Fruit fly (Drosophila melanogaster) whole organism, prepupa: ENCODE data around the gene CG31674.

Experiments
- Blimp-1 ChIP-seq: fragments of 200-800 bp; sonication (Bioruptor generic); optimal IDR thresholded peaks from 3 replicates; lab custom pipeline; 2017; ENCODE audit warnings: missing biosample characterization, missing genetic modification characterization, mild to moderate bottlenecking, moderate library complexity, missing genetic modification reagents
- CG10669 ChIP-seq: fragments of 200-800 bp; sonication (Bioruptor generic); optimal IDR thresholded peaks from 3 replicates; lab custom pipeline; 2018; ENCODE audit warnings: missing biosample characterization, mild to moderate bottlenecking, missing genetic modification characterization, moderate library complexity
- CG11294 ChIP-seq: fragments of 200-800 bp; sonication (Bioruptor generic); IDR thresholded peaks from 2 replicates; pipeline ENCODE4 v1.3.6; 2022; ENCODE audit warnings: missing biosample characterization, missing genetic modification characterization
- CG11762 ChIP-seq: fragments of 200-800 bp; sonication (Bioruptor generic); optimal IDR thresholded peaks from 3 replicates; lab custom pipeline; 2016; ENCODE audit warnings: missing biosample characterization, missing genetic modification characterization; ENCODE audit not compliant: insufficient read depth
- CG1621 ChIP-seq: fragments of 200-800 bp; sonication (Bioruptor generic); optimal IDR thresholded peaks from 3 replicates; lab custom pipeline; 2018; ENCODE audit warnings: missing biosample characterization, mild to moderate bottlenecking, missing genetic modification characterization
- CG16779 ChIP-seq: fragments of 200-800 bp; sonication (Bioruptor generic); optimal IDR thresholded peaks from 3 replicates; lab custom pipeline; 2017; ENCODE audit warnings: missing biosample characterization, mild to moderate bottlenecking, missing genetic modification characterization
- CG31627 ChIP-seq: fragments of 200-800 bp; sonication (Bioruptor generic); optimal IDR thresholded peaks from 3 replicates; lab custom pipeline; 2016; ENCODE audit warnings: missing biosample characterization, missing genetic modification characterization
- CG34406 ChIP-seq: fragments of 200-800 bp; sonication (Bioruptor generic); optimal IDR thresholded peaks from 3 replicates; lab custom pipeline; 2016; ENCODE audit warnings: missing biosample characterization, missing genetic modification characterization
- CG6163 ChIP-seq: fragments of 200-800 bp; sonication (Bioruptor generic); IDR thresholded peaks from 3 replicates; pipeline ENCODE4 v1.3.6; 2022; ENCODE audit warnings: missing biosample characterization, missing genetic modification characterization
- CG6276 ChIP-seq: fragments of 200-800 bp; sonication (Bioruptor generic); optimal IDR thresholded peaks from 2 replicates; lab custom pipeline; 2017; ENCODE audit warnings: missing biosample characterization, mild to moderate bottlenecking, missing genetic modification characterization
- CG6792 ChIP-seq: fragments of 200-800 bp; sonication (Bioruptor generic); optimal IDR thresholded peaks from 3 replicates; lab custom pipeline; 2016; ENCODE audit warnings: missing biosample characterization, missing genetic modification characterization
- CG6808 ChIP-seq: fragments of 200-800 bp; sonication (Bioruptor generic); optimal IDR thresholded peaks from 3 replicates; lab custom pipeline; 2017; ENCODE audit warnings: missing biosample characterization, missing genetic modification characterization, mild to moderate bottlenecking, moderate library complexity, missing genetic modification reagents
- CG6854 ChIP-seq: fragments of 200-800 bp; sonication (Bioruptor generic); optimal IDR thresholded peaks from 2 replicates; lab custom pipeline; 2017; ENCODE audit warnings: missing biosample characterization, mild to moderate bottlenecking, missing genetic modification characterization
- CG8119 ChIP-seq: fragments of 200-800 bp; sonication (Bioruptor generic); IDR thresholded peaks from 3 replicates; pipeline ENCODE4 v1.3.6; 2022; ENCODE audit warnings: missing biosample characterization, missing genetic modification characterization
- CG8319 ChIP-seq: fragments of 200-800 bp; sonication (Bioruptor generic); optimal IDR thresholded peaks from 3 replicates; lab custom pipeline; 2016; ENCODE audit warnings: missing biosample characterization, missing genetic modification characterization
- CG8632 ChIP-seq: fragments of 200-800 bp; sonication (Bioruptor generic); optimal IDR thresholded peaks from 3 replicates; lab custom pipeline; 2016; ENCODE audit warnings: missing biosample characterization, missing genetic modification characterization
- Eip75B ChIP-seq: fragments of 200-800 bp; sonication (Bioruptor generic); optimal IDR thresholded peaks from 3 replicates; lab custom pipeline; 2016; ENCODE audit warnings: missing biosample characterization, missing genetic modification characterization
- Eip78C ChIP-seq: fragments of 200-800 bp; sonication (Bioruptor generic); peaks from one replicate; lab custom pipeline; 2016; ENCODE audit warnings: missing biosample characterization, missing genetic modification characterization
- Eip93F ChIP-seq: fragments of 200-800 bp; sonication (Bioruptor generic); optimal IDR thresholded peaks from 2 replicates; lab custom pipeline; 2016; ENCODE audit warnings: missing biosample characterization, mild to moderate bottlenecking, missing genetic modification characterization
- Ets21C ChIP-seq: fragments of 200-800 bp; sonication (Bioruptor generic); optimal IDR thresholded peaks from 3 replicates; lab custom pipeline; 2016; ENCODE audit warnings: missing biosample characterization, missing genetic modification characterization
- Ets96B ChIP-seq: fragments of 200-800 bp; optimal IDR thresholded peaks from 2 replicates; lab custom pipeline; 2019; ENCODE audit warnings: missing biosample characterization, mild to moderate bottlenecking, missing genetic modification characterization, moderate library complexity
- Gug ChIP-seq: fragments of 200-800 bp; sonication (Bioruptor generic); IDR thresholded peaks from 2 replicates; pipeline ENCODE4 v1.3.6; 2022; ENCODE audit warnings: missing biosample characterization, missing genetic modification characterization
- Hr38 ChIP-seq: sonication (Bioruptor generic); optimal IDR thresholded peaks from 2 replicates; lab custom pipeline; 2016; ENCODE audit warnings: missing biosample characterization, missing genetic modification characterization
- Hr39 ChIP-seq: fragments of 200-800 bp; sonication (Bioruptor generic); optimal IDR thresholded peaks from 2 replicates; lab custom pipeline; 2016; ENCODE audit warnings: missing biosample characterization, missing genetic modification characterization
- Hr4 ChIP-seq: fragments of 200-800 bp; sonication (Bioruptor generic); optimal IDR thresholded peaks from 3 replicates; lab custom pipeline; 2016; ENCODE audit warnings: missing biosample characterization, missing genetic modification characterization
- Lpt ChIP-seq: fragments of 200-800 bp; sonication (Bioruptor generic); optimal IDR thresholded peaks from 3 replicates; lab custom pipeline; 2016; ENCODE audit warnings: missing biosample characterization, missing genetic modification characterization
- Met ChIP-seq: fragments of 200-800 bp; sonication (Bioruptor generic); optimal IDR thresholded peaks from 3 replicates; lab custom pipeline; 2016; ENCODE audit warnings: missing biosample characterization, missing genetic modification characterization
- OdsH ChIP-seq: fragments of 200-800 bp; sonication (Bioruptor generic); optimal IDR thresholded peaks from 3 replicates; lab custom pipeline; 2016; ENCODE audit warnings: missing biosample characterization, missing genetic modification characterization
- Smox ChIP-seq: fragments of 200-800 bp; sonication (Bioruptor generic); optimal IDR thresholded peaks from 3 replicates; lab custom pipeline; 2016; ENCODE audit warnings: missing biosample characterization, missing genetic modification characterization
- Sox102F ChIP-seq: fragments of 200-800 bp; sonication (Bioruptor generic); optimal IDR thresholded peaks from 2 replicates; lab custom pipeline; 2016; ENCODE audit warnings: missing biosample characterization, mild to moderate bottlenecking, missing genetic modification characterization
- Sox14 ChIP-seq: fragments of 200-800 bp; sonication (Bioruptor generic); optimal IDR thresholded peaks from 3 replicates; lab custom pipeline; 2016; ENCODE audit warnings: missing biosample characterization, missing genetic modification characterization
- Sox15 ChIP-seq: fragments of 200-800 bp; sonication (Bioruptor generic); optimal IDR thresholded peaks from 3 replicates; lab custom pipeline; 2016; ENCODE audit warnings: missing biosample characterization, missing genetic modification characterization
- achi ChIP-seq: fragments of 200-800 bp; sonication (Bioruptor generic); optimal IDR thresholded peaks from 3 replicates; lab custom pipeline; 2016; ENCODE audit warnings: missing biosample characterization, missing genetic modification characterization
- esn ChIP-seq: fragments of 200-800 bp; sonication (Bioruptor generic); optimal IDR thresholded peaks from 2 replicates; lab custom pipeline; 2016; ENCODE audit warnings: missing biosample characterization, mild to moderate bottlenecking, missing genetic modification characterization, moderate library complexity
- fd85E ChIP-seq: fragments of 200-800 bp; sonication (Bioruptor generic); optimal IDR thresholded peaks from 3 replicates; lab custom pipeline; 2016; ENCODE audit warnings: missing biosample characterization, missing genetic modification characterization
- lz ChIP-seq: fragments of 200-800 bp; sonication (Bioruptor generic); optimal IDR thresholded peaks from 3 replicates; lab custom pipeline; 2016; ENCODE audit warnings: missing biosample characterization, missing genetic modification characterization
- net ChIP-seq: fragments of 200-800 bp; sonication (Bioruptor generic); optimal IDR thresholded peaks from 3 replicates; lab custom pipeline; 2016; ENCODE audit warnings: missing biosample characterization, missing genetic modification characterization
- pdm3 ChIP-seq: fragments of 200-800 bp; sonication (Bioruptor generic); optimal IDR thresholded peaks from 3 replicates; lab custom pipeline; 2016; ENCODE audit warnings: missing biosample characterization, missing genetic modification characterization
- spab ChIP-seq: fragments of 200-800 bp; sonication (Bioruptor generic); optimal IDR thresholded peaks from 2 replicates; lab custom pipeline; 2017; ENCODE audit warnings: missing biosample characterization, mild to moderate bottlenecking, missing genetic modification characterization, missing genetic modification reagents
- ss ChIP-seq, 2 experiments: fragments of 200-800 bp; sonication (Bioruptor generic); optimal IDR thresholded peaks; 2 replicates in 1 of 2; 3 replicates in 1 of 2; lab custom pipeline; 2017 to 2018; ENCODE audit warnings: mild to moderate bottlenecking in 2 of 2, missing biosample characterization in 2 of 2, missing genetic modification characterization in 2 of 2, moderate library complexity in 1 of 2
- svp ChIP-seq: fragments of 200-800 bp; sonication (Bioruptor generic); peaks from one replicate; lab custom pipeline; 2016; ENCODE audit warnings: missing biosample characterization, missing genetic modification characterization
- vri ChIP-seq: fragments of 200-800 bp; sonication (Bioruptor generic); optimal IDR thresholded peaks from 3 replicates; lab custom pipeline; 2016; ENCODE audit warnings: missing biosample characterization, mild to moderate bottlenecking, missing genetic modification characterization

CG31674 gene

DNA sequence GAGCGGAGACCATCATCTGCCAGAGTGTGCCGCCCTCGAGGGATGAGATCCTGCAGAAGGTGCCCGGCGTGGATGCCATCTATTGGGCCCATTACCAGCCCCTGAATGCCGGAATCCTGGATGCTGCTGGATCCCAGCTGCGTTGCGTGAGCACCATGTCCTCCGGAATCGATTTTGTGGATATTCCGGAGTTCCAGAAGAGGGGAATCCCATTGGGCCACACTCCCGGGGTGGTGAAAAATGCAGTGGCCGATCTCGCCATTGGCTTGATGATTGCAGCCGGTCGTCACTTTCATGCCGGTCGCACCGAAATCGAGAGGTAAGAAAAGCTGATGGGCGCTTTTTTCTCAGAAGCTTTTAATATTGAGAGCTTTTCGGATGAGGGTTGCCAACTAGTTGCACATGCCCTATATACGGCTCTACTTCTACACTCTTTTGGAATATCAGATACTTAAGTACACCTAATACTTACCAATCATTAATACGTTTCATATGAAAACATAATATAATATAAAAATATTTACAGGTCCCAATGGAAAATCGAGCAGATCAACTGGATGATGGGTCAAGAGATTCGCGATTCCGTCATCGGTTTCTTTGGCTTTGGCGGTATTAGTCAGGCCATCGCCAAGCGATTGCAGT lies 1.2 kb upstream of the CG31674 start (continued):
- TF ChIP-seq CG6808 (GFP tag; lab: Kevin White, UChicago) = no peak
- no peak for TF ChIP-seq CG34406
- no peak for TF ChIP-seq CG16779
- no peak for TF ChIP-seq achi (GFP tag; lab: Kevin White, UChicago)
- TF ChIP-seq CG8119 (GFP tag; lab: Robert Waterston, UW) = no peak
- peak; percentile 24 for TF ChIP-seq OdsH (GFP tag; lab: Kevin White, UChicago)
- no peak for TF ChIP-seq Hr39
- no peak for TF ChIP-seq Sox15
- TF ChIP-seq CG31627 = no peak
- no peak for TF ChIP-seq lz (GFP tag; lab: Kevin White, UChicago)
- no peak for TF ChIP-seq CG6276 (GFP tag; lab: Kevin White, UChicago)
- TF ChIP-seq Sox102F (GFP tag; lab: Kevin White, UChicago) = no peak
- no peak for TF ChIP-seq Blimp-1 (GFP tag; lab: Kevin White, UChicago)
- no peak for TF ChIP-seq CG11762 (GFP tag; lab: Kevin White, UChicago)
- peak; percentile 6 for TF ChIP-seq CG8632
- TF ChIP-seq Eip75B (GFP tag; lab: Kevin White, UChicago) = peak; percentile 2
- TF ChIP-seq Gug (GFP tag; lab: Robert Waterston, UW) = no peak
- no peak for TF ChIP-seq CG6792 (GFP tag; lab: Kevin White, UChicago)
- TF ChIP-seq ss (GFP tag; optimal IDR thresholded peaks at IDR 0.05; lab: Kevin White, UChicago) = no peak
- no peak for TF ChIP-seq CG11294 (GFP tag; lab: Robert Waterston, UW)
- TF ChIP-seq pdm3 (GFP tag; lab: Kevin White, UChicago) = peak; percentile 23
- TF ChIP-seq spab = no peak
- peak; percentile 34 for TF ChIP-seq esn (GFP tag; lab: Kevin White, UChicago)
- TF ChIP-seq Met = peak; percentile 7
- no peak for TF ChIP-seq Ets96B

DNA sequence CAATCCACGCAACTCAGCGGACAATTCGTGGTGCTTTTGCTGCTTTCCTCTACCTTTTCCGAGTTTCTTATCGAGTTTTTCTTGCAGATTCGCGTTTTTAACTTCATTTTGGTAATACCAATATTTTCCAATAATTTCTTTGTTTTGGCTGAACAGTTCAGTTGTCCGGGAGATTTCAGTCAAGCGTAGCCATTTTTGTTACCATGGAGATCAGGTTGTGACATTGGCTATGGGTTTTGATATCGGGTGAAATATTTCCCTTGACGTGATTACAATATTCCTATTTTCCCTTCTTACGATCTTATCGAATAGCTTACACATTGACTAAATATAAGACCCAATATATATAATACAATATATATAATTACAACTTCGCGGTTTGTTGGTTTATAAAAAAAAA lies 4.4 kb downstream of the CG31674 start, which contains the start of gene Oseg5:
TSS of gene Oseg5 (minus strand) at position 340 of the 400 bp plus-strand sequence.
- no peak for TF ChIP-seq Smox (GFP tag; lab: Kevin White, UChicago)
- no peak for TF ChIP-seq fd85E
- TF ChIP-seq CG11294 (GFP tag; lab: Robert Waterston, UW) = no peak
- no peak for TF ChIP-seq Sox15
- TF ChIP-seq Sox102F (GFP tag; lab: Kevin White, UChicago) = no peak
- no peak for TF ChIP-seq CG8319 (GFP tag; lab: Kevin White, UChicago)
- no peak for TF ChIP-seq Hr4 (GFP tag; lab: Kevin White, UChicago)
- TF ChIP-seq CG6854 (GFP tag; lab: Kevin White, UChicago) = no peak
- no peak for TF ChIP-seq net
- TF ChIP-seq svp (GFP tag; lab: Kevin White, UChicago) = no peak
- no peak for TF ChIP-seq lz (GFP tag; lab: Kevin White, UChicago)
- no peak for TF ChIP-seq CG8119 (GFP tag; lab: Robert Waterston, UW)
- no peak for TF ChIP-seq Eip93F (GFP tag; lab: Kevin White, UChicago)
- TF ChIP-seq CG1621 (tag; lab: Kevin White, UChicago) = no peak
- TF ChIP-seq Sox14 (GFP tag; lab: Kevin White, UChicago) = no peak
- TF ChIP-seq CG10669 (GFP tag; lab: Kevin White, UChicago) = no peak
- TF ChIP-seq Blimp-1 (GFP tag; lab: Kevin White, UChicago) = no peak
- TF ChIP-seq vri = no peak
- TF ChIP-seq CG6163 (GFP tag; lab: Robert Waterston, UW) = no peak
- no peak for TF ChIP-seq Eip78C (GFP tag; lab: Kevin White, UChicago)

DNA sequence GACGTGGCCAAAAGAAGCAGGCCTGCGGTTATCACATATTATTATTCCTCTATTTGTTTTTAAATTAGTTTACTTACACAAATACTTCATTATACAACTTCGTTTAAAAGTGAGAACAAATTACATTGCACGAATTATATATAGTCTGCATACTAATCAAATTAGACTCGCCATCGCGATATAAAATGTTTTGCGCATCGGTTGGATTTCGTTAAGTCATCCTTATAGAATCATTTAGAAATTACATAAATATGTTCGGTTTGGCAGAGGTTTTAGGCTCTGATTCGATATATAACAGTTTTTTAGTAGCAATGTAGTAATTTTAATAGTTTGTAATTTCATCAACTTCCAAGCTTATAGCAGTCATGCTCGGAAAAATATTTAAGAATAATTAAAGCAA lies 6.8 kb downstream of the CG31674 start, which contains the start of gene Spn38F:
TSS of gene Spn38F (minus strand) at position 101 of the 400 bp plus-strand sequence.
- TF ChIP-seq Smox (GFP tag; lab: Kevin White, UChicago) (no peak), CG8632 (no peak), CG8319 (GFP tag; lab: Kevin White, UChicago) (no peak), Hr38 (no peak), vri (no peak), fd85E (no peak), Ets21C (GFP tag; lab: Kevin White, UChicago) (no peak), svp (GFP tag; lab: Kevin White, UChicago) (no peak), achi (GFP tag; lab: Kevin White, UChicago) (no peak), Hr4 (GFP tag; lab: Kevin White, UChicago) (no peak), CG6792 (GFP tag; lab: Kevin White, UChicago) (no peak), Lpt (no peak), Sox14 (GFP tag; lab: Kevin White, UChicago) (no peak)
- TF ChIP-seq, all 60 proteins: peak for 0
